Worm (Caenorhabditis elegans) whole organism, L4 larva: ENCODE data around the gene txdc-17.

Experiments
- D1046.2 ChIP-seq: fragments of 200-800 bp; sonication (Bioruptor generic); IDR thresholded peaks from 2 replicates; pipeline ENCODE4 v1.3.6; 2022; ENCODE audit warnings: missing genetic modification characterization, missing compliant biosample characterization
- F10B5.3 ChIP-seq: sonication (generic microtip); optimal IDR thresholded peaks from 2 replicates; lab custom pipeline; 2016; ENCODE audit warnings: mild to moderate bottlenecking, missing genetic modification characterization, missing compliant biosample characterization
- F49E8.2 ChIP-seq: sonication (generic microtip); optimal IDR thresholded peaks from 2 replicates; lab custom pipeline; 2016; ENCODE audit warnings: missing compliant biosample characterization, mild to moderate bottlenecking, missing genetic modification characterization, borderline replicate concordance
- R02D3.7 ChIP-seq: fragments of 150-350 bp; sonication (generic microtip); optimal IDR thresholded peaks from 3 replicates; lab custom pipeline; 2014; ENCODE audit warnings: missing biosample characterization, missing genetic modification characterization
- T26A8.4 ChIP-seq: fragments of 200-800 bp; sonication (Bioruptor generic); IDR thresholded peaks from 2 replicates; pipeline ENCODE4 v1.3.6; 2022; ENCODE audit warnings: missing genetic modification characterization, missing compliant biosample characterization
- Y105C5A.15 ChIP-seq: fragments of 200-800 bp; sonication (Bioruptor generic); IDR thresholded peaks from 2 replicates; pipeline ENCODE4 v1.3.6; 2022; ENCODE audit warnings: missing genetic modification characterization, missing compliant biosample characterization
- Y5F2A.4 ChIP-seq: fragments of 200-800 bp; sonication (Bioruptor generic); optimal IDR thresholded peaks from 2 replicates; lab custom pipeline; 2018; ENCODE audit warnings: mild to moderate bottlenecking, missing genetic modification characterization, missing compliant biosample characterization
- aha-1 ChIP-seq: fragments of 150-350 bp; peaks from one replicate; lab custom pipeline; 2014; ENCODE audit warnings: missing biosample characterization, missing genetic modification characterization
- aly-2 ChIP-seq: sonication (generic microtip); optimal IDR thresholded peaks from 2 replicates; lab custom pipeline; 2018; ENCODE audit warnings: missing biosample characterization, missing genetic modification characterization
- ceh-20 ChIP-seq: fragments of 200-800 bp; sonication (Bioruptor generic); IDR thresholded peaks from 2 replicates; pipeline ENCODE4 v1.3.6; 2022; ENCODE audit warnings: missing genetic modification reagents, missing genetic modification characterization, missing compliant biosample characterization
- ceh-44 ChIP-seq: fragments of 200-800 bp; sonication (Bioruptor generic); IDR thresholded peaks from 2 replicates; pipeline ENCODE4 v1.3.6; 2022; ENCODE audit warnings: missing genetic modification reagents, missing genetic modification characterization, missing compliant biosample characterization
- ceh-62 ChIP-seq: sonication (generic microtip); optimal IDR thresholded peaks from 2 replicates; lab custom pipeline; 2017; ENCODE audit warnings: missing biosample characterization, missing genetic modification characterization
- ces-1 ChIP-seq: fragments of 150-350 bp; sonication (generic microtip); optimal IDR thresholded peaks from 4 replicates; lab custom pipeline; 2014; ENCODE audit warnings: missing biosample characterization, missing genetic modification reagents, missing genetic modification characterization
- ctbp-1 ChIP-seq: fragments of 200-800 bp; sonication (Bioruptor generic); IDR thresholded peaks from 2 replicates; pipeline ENCODE4 v1.3.6; 2022; ENCODE audit warnings: missing genetic modification reagents, missing genetic modification characterization, missing compliant biosample characterization
- daf-12 ChIP-seq: fragments of 150-350 bp; optimal IDR thresholded peaks from 2 replicates; lab custom pipeline; 2014; ENCODE audit warnings: missing biosample characterization, missing genetic modification reagents, missing genetic modification characterization
- daf-8 ChIP-seq: fragments of 200-800 bp; sonication (Bioruptor generic); IDR thresholded peaks from 2 replicates; pipeline ENCODE4 v1.3.6; 2022; ENCODE audit warnings: missing genetic modification characterization, missing compliant biosample characterization
- dmd-6 ChIP-seq: fragments of 200-800 bp; sonication (Bioruptor generic); IDR thresholded peaks from 2 replicates; pipeline ENCODE4 v1.3.6; 2022; ENCODE audit warnings: missing genetic modification reagents, missing genetic modification characterization, missing compliant biosample characterization
- duxl-1 ChIP-seq: sonication (generic microtip); optimal IDR thresholded peaks from 2 replicates; lab custom pipeline; 2016; ENCODE audit warnings: mild to moderate bottlenecking, missing genetic modification characterization, moderate library complexity, missing compliant biosample characterization; ENCODE audit not compliant: poor library complexity
- dve-1 ChIP-seq: sonication (generic microtip); optimal IDR thresholded peaks from 2 replicates; lab custom pipeline; 2017; ENCODE audit warnings: antibody characterized with exemption, mild to moderate bottlenecking, missing genetic modification characterization, missing compliant biosample characterization; ENCODE audit not compliant: insufficient read depth
- egl-27 ChIP-seq: sonication (generic microtip); optimal IDR thresholded peaks from 3 replicates; lab custom pipeline; 2017; ENCODE audit warnings: missing biosample characterization, missing genetic modification reagents, missing genetic modification characterization
- hif-1 ChIP-seq, 2 experiments: sonication (generic microtip); optimal IDR thresholded peaks; 2 replicates each; lab custom pipeline; 2016 to 2017; ENCODE audit warnings: missing compliant biosample characterization in 2 of 2, missing genetic modification characterization in 2 of 2, missing genetic modification reagents in 2 of 2, missing genotype in 2 of 2, mild to moderate bottlenecking in 1 of 2
- hmg-1.1 ChIP-seq: fragments of 200-800 bp; sonication (Bioruptor generic); IDR thresholded peaks from 2 replicates; pipeline ENCODE4 v1.3.6; 2022; ENCODE audit warnings: missing genetic modification reagents, missing genetic modification characterization, missing compliant biosample characterization
- jun-1 ChIP-seq: fragments of 150-350 bp; optimal IDR thresholded peaks from 2 replicates; lab custom pipeline; 2014; ENCODE audit warnings: missing biosample characterization, missing genetic modification reagents, missing genetic modification characterization
- lim-7 ChIP-seq: fragments of 200-800 bp; sonication (Bioruptor generic); IDR thresholded peaks from 2 replicates; pipeline ENCODE4 v1.3.6; 2022; ENCODE audit warnings: missing genetic modification characterization, missing compliant biosample characterization
- lin-1 ChIP-seq: fragments of 200-800 bp; sonication (Bioruptor generic); IDR thresholded peaks from 2 replicates; pipeline ENCODE4 v1.3.6; 2022; ENCODE audit warnings: missing genetic modification reagents, missing genetic modification characterization, missing compliant biosample characterization
- lin-39 ChIP-seq: fragments of 150-350 bp; optimal IDR thresholded peaks from 2 replicates; lab custom pipeline; 2014; ENCODE audit warnings: missing biosample characterization, missing genetic modification reagents, missing genetic modification characterization
- lir-3 ChIP-seq: sonication (generic microtip); optimal IDR thresholded peaks from 2 replicates; lab custom pipeline; 2016; ENCODE audit warnings: mild to moderate bottlenecking, missing genetic modification characterization, missing compliant biosample characterization
- lsy-2 ChIP-seq, 2 experiments: fragments of 150-350 bp in 1 of 2; sonication (generic microtip) in 1 of 2; optimal IDR thresholded peaks; 2 replicates each; lab custom pipeline; 2014 to 2017; ENCODE audit warnings: missing biosample characterization in 2 of 2, missing genetic modification characterization in 2 of 2
- madf-9 ChIP-seq: fragments of 200-800 bp; sonication (Bioruptor generic); conservative IDR thresholded peaks from 2 replicates; pipeline ENCODE4 v1.3.6; 2022; ENCODE audit warnings: missing genetic modification reagents, missing genetic modification characterization, missing compliant biosample characterization
- mes-2 ChIP-seq: sonication (generic microtip); optimal IDR thresholded peaks from 2 replicates; lab custom pipeline; 2016; ENCODE audit warnings: missing genotype, mild to moderate bottlenecking, missing genetic modification characterization, missing compliant biosample characterization; ENCODE audit not compliant: poor library complexity, severe bottlenecking
- nhr-10 ChIP-seq: fragments of 150-350 bp; optimal IDR thresholded peaks from 2 replicates; lab custom pipeline; 2014; ENCODE audit warnings: missing biosample characterization, missing genetic modification characterization
- nhr-237 ChIP-seq: sonication (generic microtip); optimal IDR thresholded peaks from 2 replicates; lab custom pipeline; 2017; ENCODE audit warnings: missing biosample characterization, missing genetic modification characterization
- nhr-28 ChIP-seq: fragments of 150-350 bp; optimal IDR thresholded peaks from 2 replicates; lab custom pipeline; 2014; ENCODE audit warnings: missing biosample characterization, missing genetic modification characterization
- nhr-42 ChIP-seq: fragments of 200-800 bp; sonication (Bioruptor generic); IDR thresholded peaks from 2 replicates; pipeline ENCODE4 v1.3.6; 2022; ENCODE audit warnings: missing genetic modification characterization, missing compliant biosample characterization
- nhr-6 ChIP-seq: fragments of 150-350 bp; optimal IDR thresholded peaks from 2 replicates; lab custom pipeline; 2014; ENCODE audit warnings: missing biosample characterization, missing genetic modification characterization
- nhr-76 ChIP-seq: fragments of 150-350 bp; optimal IDR thresholded peaks from 2 replicates; lab custom pipeline; 2014; ENCODE audit warnings: missing biosample characterization, missing genetic modification characterization
- nhr-77 ChIP-seq: fragments of 150-350 bp; optimal IDR thresholded peaks from 2 replicates; lab custom pipeline; 2014; ENCODE audit warnings: missing biosample characterization, missing genetic modification characterization
- php-3 ChIP-seq: fragments of 200-800 bp; sonication (Bioruptor generic); IDR thresholded peaks from 2 replicates; pipeline ENCODE4 v1.3.6; 2022; ENCODE audit warnings: missing genetic modification reagents, missing genetic modification characterization, missing compliant biosample characterization
- rbr-2 ChIP-seq: sonication (generic microtip); optimal IDR thresholded peaks from 2 replicates; lab custom pipeline; 2016; ENCODE audit warnings: missing genotype, missing genetic modification characterization, missing compliant biosample characterization
- saeg-2 ChIP-seq: fragments of 200-800 bp; sonication (Bioruptor generic); IDR thresholded peaks from 2 replicates; pipeline ENCODE4 v1.3.6; 2022; ENCODE audit warnings: missing genetic modification reagents, missing genetic modification characterization, missing compliant biosample characterization
- set-16 ChIP-seq: fragments of 200-800 bp; sonication (Bioruptor generic); IDR thresholded peaks from 2 replicates; pipeline ENCODE4 v1.3.6; 2022; ENCODE audit warnings: missing genetic modification reagents, missing genetic modification characterization, missing compliant biosample characterization
- tag-97 ChIP-seq: fragments of 200-800 bp; sonication (Bioruptor generic); IDR thresholded peaks from 2 replicates; pipeline ENCODE4 v1.3.6; 2022; ENCODE audit warnings: missing genetic modification characterization, missing compliant biosample characterization
- tra-1 ChIP-seq: fragments of 200-800 bp; sonication (Bioruptor generic); IDR thresholded peaks from 2 replicates; pipeline ENCODE4 v1.3.6; 2022; ENCODE audit warnings: missing genetic modification reagents, missing genetic modification characterization, missing compliant biosample characterization
- unc-130 ChIP-seq: sonication (generic microtip); optimal IDR thresholded peaks from 2 replicates; lab custom pipeline; 2016; ENCODE audit warnings: missing genetic modification reagents, missing genetic modification characterization, missing compliant biosample characterization
- unc-39 ChIP-seq: sonication (generic microtip); optimal IDR thresholded peaks from 2 replicates; lab custom pipeline; 2017; ENCODE audit warnings: missing biosample characterization, missing genetic modification characterization
- unc-62 ChIP-seq, 3 experiments: fragments of 150-350 bp in 1 of 3; sonication (generic microtip); optimal IDR thresholded peaks in 2 of 3; peaks in 1 of 3; 1 replicate in 1 of 3; 2 replicates in 2 of 3; lab custom pipeline; 2014 to 2017; ENCODE audit warnings: missing biosample characterization in 3 of 3, missing genetic modification characterization in 3 of 3, missing genetic modification reagents in 3 of 3, missing genotype in 1 of 3
- vab-7 ChIP-seq: fragments of 200-800 bp; sonication (Bioruptor generic); IDR thresholded peaks from 2 replicates; pipeline ENCODE4 v1.3.6; 2022; ENCODE audit warnings: missing genetic modification reagents, missing genetic modification characterization, missing compliant biosample characterization
- zag-1 ChIP-seq: fragments of 150-350 bp; optimal IDR thresholded peaks from 2 replicates; lab custom pipeline; 2014; ENCODE audit warnings: missing biosample characterization, missing genetic modification characterization
- zfp-3 ChIP-seq: fragments of 200-800 bp; sonication (Bioruptor generic); conservative IDR thresholded peaks from 2 replicates; pipeline ENCODE4 v1.3.6; 2022; ENCODE audit warnings: missing genetic modification reagents, missing genetic modification characterization, missing compliant biosample characterization
- zip-2 ChIP-seq: fragments of 150-350 bp; optimal IDR thresholded peaks from 2 replicates; lab custom pipeline; 2014; ENCODE audit warnings: missing biosample characterization, missing genetic modification characterization
- ztf-11 ChIP-seq: fragments of 150-350 bp; optimal IDR thresholded peaks from 2 replicates; lab custom pipeline; 2014; ENCODE audit warnings: missing biosample characterization, missing genetic modification characterization
- ztf-7 ChIP-seq: fragments of 150-350 bp; optimal IDR thresholded peaks from 2 replicates; lab custom pipeline; 2014; ENCODE audit warnings: missing biosample characterization, missing genetic modification characterization

Gene txdc-17

ce11 chrIII:2804461-2804860 is 30.0 kb upstream of the txdc-17 start:
- TF ChIP-seq lin-39 (no peak), ceh-44 (no peak), Y105C5A.15 (GFP tag; lab: Robert Waterston, UW) (no peak), F49E8.2 (tag; lab: Kevin White, UChicago) (no peak), ztf-11 (no peak), R02D3.7 (tag; lab: Kevin White, UChicago) (no peak), saeg-2 (no peak), D1046.2 (GFP tag; lab: Robert Waterston, UW) (no peak), unc-130 (GFP tag; lab: Kevin White, UChicago) (no peak), daf-8 (no peak), lsy-2 (tag; optimal IDR thresholded peaks at IDR 0.05; lab: Kevin White, UChicago) (peak in 1 of 2 experiments; percentile 78), lim-7 (GFP tag; lab: Robert Waterston, UW) (no peak), tra-1 (GFP tag; lab: Robert Waterston, UW) (no peak), aha-1 (peak; percentile 80), unc-39 (tag; lab: Kevin White, UChicago) (no peak), lin-1 (no peak), unc-62 (GFP tag; optimal IDR thresholded peaks at IDR 0.05 in 1 of 2; lab: Kevin White, UChicago) (no peak), unc-62 (tag; optimal IDR thresholded peaks at IDR 0.05; lab: Kevin White, UChicago) (no peak), ceh-62 (tag; lab: Kevin White, UChicago) (no peak), mes-2 (tag; lab: Kevin White, UChicago) (peak; percentile 47), lir-3 (tag; lab: Kevin White, UChicago) (no peak), aly-2 (tag; lab: Kevin White, UChicago) (no peak), nhr-76 (tag; lab: Kevin White, UChicago) (no peak), dmd-6 (GFP tag; lab: Robert Waterston, UW) (0 out of 2 replicates have a peak, but pooled peaks have one; percentile 25), ces-1 (GFP tag; lab: Kevin White, UChicago) (no peak), nhr-28 (tag; lab: Kevin White, UChicago) (peak; percentile 80), hmg-1.1 (GFP tag; lab: Robert Waterston, UW) (peak; percentile 45; the same call in 1 of the 2 replicates), rbr-2 (tag; lab: Kevin White, UChicago) (no peak), hif-1 (tag; optimal IDR thresholded peaks at IDR 0.05; lab: Kevin White, UChicago) (no peak), nhr-77 (tag; lab: Kevin White, UChicago) (no peak), ceh-20 (GFP tag; lab: Robert Waterston, UW) (no peak), nhr-6 (peak; percentile 13), T26A8.4 (no peak), php-3 (GFP tag; lab: Robert Waterston, UW) (no peak), zfp-3 (GFP tag; lab: Robert Waterston, UW) (no peak), F10B5.3 (tag; lab: Kevin White, UChicago) (no peak), vab-7 (GFP tag; lab: Robert Waterston, UW) (no peak), duxl-1 (tag; lab: Kevin White, UChicago) (no peak), ctbp-1 (GFP tag; lab: Robert Waterston, UW) (no peak), zip-2 (tag; lab: Kevin White, UChicago) (no peak), nhr-10 (tag; lab: Kevin White, UChicago) (no peak), madf-9 (no peak), Y5F2A.4 (no peak), dve-1 (tag; lab: Kevin White, UChicago) (peak; percentile 71), set-16 (GFP tag; lab: Robert Waterston, UW) (no peak), jun-1 (no peak), zag-1 (tag; lab: Kevin White, UChicago) (no peak), ztf-7 (tag; lab: Kevin White, UChicago) (no peak), egl-27 (tag; lab: Kevin White, UChicago) (no peak), nhr-237 (no peak), tag-97 (GFP tag; lab: Robert Waterston, UW) (no peak), daf-12 (tag; lab: Kevin White, UChicago) (no peak), nhr-42 (GFP tag; lab: Robert Waterston, UW) (no peak)
